Fruit fly (Drosophila melanogaster) whole organism, embryonic: ENCODE measurements around the gene kek2.

Source experiments
- ATbp ChIP-seq: fragments of 200-800 bp; sonication (Bioruptor generic); optimal IDR thresholded peaks from 2 replicates; lab custom pipeline; 2017; ENCODE audit warnings: missing biosample characterization, mild to moderate bottlenecking, missing genetic modification characterization, missing genetic modification reagents
- Antp ChIP-seq: fragments of 200-800 bp; sonication (Bioruptor generic); optimal IDR thresholded peaks from 3 replicates; lab custom pipeline; 2016; ENCODE audit warnings: missing biosample characterization, missing genetic modification characterization
- Asciz ChIP-seq: fragments of 200-800 bp; sonication (Bioruptor generic); optimal IDR thresholded peaks from 2 replicates; lab custom pipeline; 2017; ENCODE audit warnings: missing biosample characterization, mild to moderate bottlenecking, missing genetic modification characterization, missing genetic modification reagents
- CG10267 ChIP-seq: fragments of 200-800 bp; sonication (Bioruptor generic); optimal IDR thresholded peaks from 2 replicates; lab custom pipeline; 2018; ENCODE audit warnings: missing biosample characterization, mild to moderate bottlenecking, missing genetic modification characterization, moderate library complexity
- CG10274 ChIP-seq: fragments of 200-800 bp; sonication (Bioruptor generic); optimal IDR thresholded peaks from 3 replicates; lab custom pipeline; 2017; ENCODE audit warnings: missing biosample characterization, mild to moderate bottlenecking, missing genetic modification characterization
- CG10565 ChIP-seq: fragments of 200-800 bp; sonication (Bioruptor generic); optimal IDR thresholded peaks from 3 replicates; lab custom pipeline; 2016; ENCODE audit warnings: missing biosample characterization, mild to moderate bottlenecking, missing genetic modification characterization
- CG14860 ChIP-seq: fragments of 200-800 bp; sonication (Bioruptor generic); IDR thresholded peaks from 3 replicates; pipeline ENCODE4 v1.3.6; 2022; ENCODE audit warnings: missing biosample characterization, missing genetic modification characterization; ENCODE audit not compliant: partially characterized antibody
- CG18011 ChIP-seq: fragments of 200-800 bp; sonication (Bioruptor generic); optimal IDR thresholded peaks from 2 replicates; lab custom pipeline; 2017; ENCODE audit warnings: missing biosample characterization, missing genetic modification characterization, mild to moderate bottlenecking, moderate library complexity, missing genotype
- CG18262 ChIP-seq: fragments of 200-800 bp; optimal IDR thresholded peaks from 3 replicates; lab custom pipeline; 2019; ENCODE audit warnings: missing biosample characterization, mild to moderate bottlenecking, missing genetic modification characterization, moderate library complexity
- CG32772 ChIP-seq: fragments of 200-800 bp; sonication (Bioruptor generic); IDR thresholded peaks from 2 replicates; pipeline ENCODE4 v1.3.6; 2022; ENCODE audit warnings: missing biosample characterization, missing genetic modification characterization
- CG4707 ChIP-seq: fragments of 200-800 bp; sonication (Bioruptor generic); optimal IDR thresholded peaks from 2 replicates; lab custom pipeline; 2018; ENCODE audit warnings: missing biosample characterization, mild to moderate bottlenecking, missing genetic modification characterization, moderate library complexity
- CG6654 ChIP-seq: fragments of 200-800 bp; sonication (Bioruptor generic); optimal IDR thresholded peaks from 2 replicates; lab custom pipeline; 2017; ENCODE audit warnings: missing biosample characterization, mild to moderate bottlenecking, missing genetic modification characterization
- CG7372 ChIP-seq: fragments of 200-800 bp; sonication (Bioruptor generic); IDR thresholded peaks from 2 replicates; pipeline ENCODE4 v1.3.6; 2022; ENCODE audit warnings: missing biosample characterization, missing genetic modification characterization
- CG7963 ChIP-seq: fragments of 200-800 bp; sonication (Bioruptor generic); IDR thresholded peaks from 3 replicates; pipeline ENCODE4 v1.3.6; 2022; ENCODE audit warnings: missing biosample characterization, missing genetic modification characterization; ENCODE audit not compliant: partially characterized antibody
- CG7987 ChIP-seq: fragments of 200-800 bp; sonication (Bioruptor generic); optimal IDR thresholded peaks from 2 replicates; lab custom pipeline; 2018; ENCODE audit warnings: missing biosample characterization, mild to moderate bottlenecking, missing genetic modification characterization, moderate library complexity
- CG8281 ChIP-seq: fragments of 200-800 bp; sonication (Bioruptor generic); optimal IDR thresholded peaks from 2 replicates; lab custom pipeline; 2018; ENCODE audit warnings: missing biosample characterization, mild to moderate bottlenecking, missing genetic modification characterization, moderate library complexity
- CG8924 ChIP-seq: fragments of 200-800 bp; optimal IDR thresholded peaks from 3 replicates; lab custom pipeline; 2019; ENCODE audit warnings: missing biosample characterization, mild to moderate bottlenecking, missing genetic modification characterization, moderate library complexity
- Hr51 ChIP-seq, 2 experiments: fragments of 200-800 bp; sonication (Bioruptor generic); optimal IDR thresholded peaks; 2 replicates in 1 of 2; 3 replicates in 1 of 2; lab custom pipeline; 2016 to 2018; ENCODE audit warnings: missing biosample characterization in 2 of 2, missing genetic modification characterization in 2 of 2, mild to moderate bottlenecking in 1 of 2, moderate library complexity in 1 of 2
- Lim3 ChIP-seq: fragments of 200-800 bp; sonication (Bioruptor generic); IDR thresholded peaks from 2 replicates; pipeline ENCODE4 v1.3.6; 2022; ENCODE audit warnings: missing biosample characterization, missing genetic modification characterization
- Nf-YA ChIP-seq: fragments of 200-800 bp; sonication (Bioruptor generic); IDR thresholded peaks from 2 replicates; pipeline ENCODE4 v1.3.6; 2022; ENCODE audit warnings: missing biosample characterization, missing genetic modification characterization
- Ptx1 ChIP-seq: fragments of 200-800 bp; sonication (Bioruptor generic); IDR thresholded peaks from 2 replicates; pipeline ENCODE4 v1.3.6; 2022; ENCODE audit warnings: missing biosample characterization, missing genetic modification characterization
- Rfx ChIP-seq: fragments of 200-800 bp; sonication (Bioruptor generic); IDR thresholded peaks from 2 replicates; pipeline ENCODE4 v1.3.6; 2022; ENCODE audit warnings: missing biosample characterization, missing genetic modification characterization
- Sry-β ChIP-seq: fragments of 200-800 bp; sonication (Bioruptor generic); optimal IDR thresholded peaks from 2 replicates; lab custom pipeline; 2018; ENCODE audit warnings: missing biosample characterization, mild to moderate bottlenecking, missing genetic modification characterization, moderate library complexity
- Xbp1 ChIP-seq: fragments of 200-800 bp; sonication (Bioruptor generic); optimal IDR thresholded peaks from 3 replicates; lab custom pipeline; 2016; ENCODE audit warnings: missing biosample characterization, mild to moderate bottlenecking, missing genetic modification characterization
- cg ChIP-seq: fragments of 200-800 bp; sonication (Bioruptor generic); optimal IDR thresholded peaks from 3 replicates; lab custom pipeline; 2019; ENCODE audit warnings: missing biosample characterization, mild to moderate bottlenecking, missing genetic modification characterization, moderate library complexity
- crp ChIP-seq, 2 experiments: fragments of 200-800 bp; sonication (Bioruptor generic); optimal IDR thresholded peaks; 2 replicates in 1 of 2; 3 replicates in 1 of 2; lab custom pipeline; 2017; ENCODE audit warnings: missing biosample characterization in 2 of 2, missing genetic modification characterization in 2 of 2, mild to moderate bottlenecking in 1 of 2, moderate library complexity in 1 of 2
- dmrt99B ChIP-seq: fragments of 200-800 bp; sonication (Bioruptor generic); optimal IDR thresholded peaks from 2 replicates; lab custom pipeline; 2018; ENCODE audit warnings: missing biosample characterization, mild to moderate bottlenecking, missing genetic modification characterization, moderate library complexity
- dpn ChIP-seq, 2 experiments: fragments of 200-800 bp; sonication (Bioruptor generic); optimal IDR thresholded peaks; 3 replicates each; lab custom pipeline; 2016; ENCODE audit warnings: missing biosample characterization in 2 of 2, missing genetic modification characterization in 2 of 2
- eyg ChIP-seq: fragments of 200-800 bp; sonication (Bioruptor generic); optimal IDR thresholded peaks from 3 replicates; lab custom pipeline; 2016; ENCODE audit warnings: missing biosample characterization, missing genetic modification characterization
- fd64A ChIP-seq: fragments of 200-800 bp; sonication (Bioruptor generic); optimal IDR thresholded peaks from 3 replicates; lab custom pipeline; 2018; ENCODE audit warnings: missing biosample characterization, mild to moderate bottlenecking, missing genetic modification characterization
- fru ChIP-seq: fragments of >200 bp; optimal IDR thresholded peaks from 2 replicates; lab custom pipeline; 2017
- jing ChIP-seq: fragments of 200-800 bp; sonication (Bioruptor generic); optimal IDR thresholded peaks from 2 replicates; lab custom pipeline; 2018; ENCODE audit warnings: missing biosample characterization, mild to moderate bottlenecking, missing genetic modification characterization
- lola ChIP-seq, 3 experiments: fragments of >200 bp in 2 of 3; fragments of 200-800 bp in 1 of 3; sonication (Bioruptor generic) in 1 of 3; optimal IDR thresholded peaks; 2 replicates each; lab custom pipeline; 2017 to 2019; ENCODE audit warnings: missing biosample characterization in 3 of 3, missing genetic modification characterization in 3 of 3, mild to moderate bottlenecking in 1 of 3, moderate library complexity in 1 of 3
- odd ChIP-seq: fragments of 200-800 bp; sonication (Bioruptor generic); optimal IDR thresholded peaks from 2 replicates; lab custom pipeline; 2017; ENCODE audit warnings: missing biosample characterization, mild to moderate bottlenecking, missing genetic modification characterization
- phol ChIP-seq: fragments of 200-800 bp; sonication (Bioruptor generic); optimal IDR thresholded peaks from 3 replicates; lab custom pipeline; 2018; ENCODE audit warnings: missing biosample characterization, mild to moderate bottlenecking, missing genetic modification characterization, moderate library complexity
- zf30C ChIP-seq: fragments of 200-800 bp; sonication (Bioruptor generic); optimal IDR thresholded peaks from 3 replicates; lab custom pipeline; 2018; ENCODE audit warnings: missing biosample characterization, mild to moderate bottlenecking, missing genetic modification characterization

kek2 gene

dm6 chr2L:11648739-11649138, 67.0 kb downstream of the kek2 start, which contains the start of gene CG6614:
CG6614 (minus strand) TSS chr2L:11648839.
- no peak for TF ChIP-seq CG18011 (GFP tag; lab: Kevin White, UChicago)
- TF ChIP-seq Lim3 (GFP tag; lab: Robert Waterston, UW): no peak
- no peak for TF ChIP-seq CG32772 (GFP tag; lab: Robert Waterston, UW)
- no peak for TF ChIP-seq Sry-β (GFP tag; lab: Kevin White, UChicago)
- no peak for TF ChIP-seq fd64A
- no peak for TF ChIP-seq eyg (GFP tag; lab: Kevin White, UChicago)
- no peak for TF ChIP-seq jing (GFP tag; lab: Kevin White, UChicago)

dm6 chr2L:11651910-11652498, 70.3 kb downstream of the kek2 start, which contains the start of the genes CG12307 and CG4983:
CG12307 (minus strand) TSS chr2L:11652010.
CG4983 (plus strand) TSS chr2L:11652448.
- TF ChIP-seq Xbp1 (GFP tag; lab: Kevin White, UChicago): no peak
- no peak for TF ChIP-seq fru (lab: Kevin White, UChicago)
- no peak for TF ChIP-seq CG4707 (GFP tag; lab: Kevin White, UChicago)
- TF ChIP-seq phol (tag; lab: Kevin White, UChicago): no peak
- TF ChIP-seq lola (GFP tag; optimal IDR thresholded peaks at IDR 0.05; lab: Kevin White, UChicago): no peak
- no peak for TF ChIP-seq odd (GFP tag; lab: Kevin White, UChicago)
- no peak for TF ChIP-seq Asciz (GFP tag; lab: Kevin White, UChicago)
- no peak for TF ChIP-seq CG10565 (GFP tag; lab: Kevin White, UChicago)
- TF ChIP-seq cg (GFP tag; lab: Kevin White, UChicago): no peak
- TF ChIP-seq, all 482 proteins: peak for 0

- TF ChIP-seq ATbp (GFP tag; lab: Kevin White, UChicago): no peak
- no peak for TF ChIP-seq Rfx
- TF ChIP-seq CG6654 (GFP tag; lab: Kevin White, UChicago): no peak
- no peak for TF ChIP-seq CG7987 (GFP tag; lab: Kevin White, UChicago)
- no peak for TF ChIP-seq CG10274
- TF ChIP-seq zf30C (GFP tag; lab: Kevin White, UChicago): no peak
- no peak for TF ChIP-seq CG7963 (GFP tag; lab: Robert Waterston, UW)
- TF ChIP-seq CG18262 (tag; lab: Kevin White, UChicago): no peak
- no peak for TF ChIP-seq CG8281 (tag; lab: Kevin White, UChicago)
- no peak for TF ChIP-seq CG10267 (tag; lab: Kevin White, UChicago)
- no peak for TF ChIP-seq lola (GFP tag; optimal IDR thresholded peaks at IDR 0.05; lab: Kevin White, UChicago)
- TF ChIP-seq CG8924 (tag; lab: Kevin White, UChicago): no peak
- no peak for TF ChIP-seq Nf-YA (GFP tag; lab: Robert Waterston, UW)
- TF ChIP-seq Ptx1 (GFP tag; lab: Robert Waterston, UW): no peak
- no peak for TF ChIP-seq CG14860 (GFP tag; lab: Robert Waterston, UW)
- no peak for TF ChIP-seq Hr51 (GFP tag; optimal IDR thresholded peaks at IDR 0.05; lab: Kevin White, UChicago)
- TF ChIP-seq Antp (GFP tag; lab: Kevin White, UChicago): no peak
- no peak for TF ChIP-seq dpn (GFP tag; optimal IDR thresholded peaks at IDR 0.05; lab: Kevin White, UChicago)
Observed at dm6 chr2L:11657110-11657509, 75.4 kb downstream of the kek2 start, which contains the start of gene CG43167. CG43167 (plus strand) TSS chr2L:11657410.

- no peak for TF ChIP-seq CG7372
- no peak for TF ChIP-seq dmrt99B
- TF ChIP-seq crp (GFP tag; optimal IDR thresholded peaks at IDR 0.05; lab: Kevin White, UChicago): no peak
Observed at dm6 chr2L:11662959-11663358, 81.2 kb downstream of the kek2 start, which contains the start of gene CG44477. CG44477 (plus strand) TSS chr2L:11663259.
